Fruit fly (Drosophila melanogaster) whole organism, embryonic: ENCODE data around the gene CG14442.
A peak's percentile ranks its signal among the peaks of the same experiment; 100 is the strongest.

ENCODE experiments used
- Ada2b ChIP-seq: fragments of 200-800 bp; sonication (Bioruptor generic); IDR thresholded peaks from 2 replicates; pipeline ENCODE4 v1.3.6; 2022; ENCODE audit warnings: missing biosample characterization, missing genetic modification characterization
- Atf-2 ChIP-seq: fragments of 200-800 bp; sonication (Bioruptor generic); optimal IDR thresholded peaks from 2 replicates; lab custom pipeline; 2016; ENCODE audit warnings: missing biosample characterization, missing genetic modification characterization
- Atf6 ChIP-seq: fragments of 200-800 bp; sonication (Bioruptor generic); IDR thresholded peaks from 2 replicates; pipeline ENCODE4 v1.3.6; 2022; ENCODE audit warnings: missing biosample characterization, missing genetic modification characterization
- Blimp-1 ChIP-seq: fragments of 200-800 bp; sonication (Bioruptor generic); optimal IDR thresholded peaks from 3 replicates; lab custom pipeline; 2018; ENCODE audit warnings: missing biosample characterization, missing genetic modification characterization, mild to moderate bottlenecking, moderate library complexity, missing genetic modification reagents
- BtbVII ChIP-seq: fragments of 200-800 bp; sonication (Bioruptor generic); optimal IDR thresholded peaks from 3 replicates; lab custom pipeline; 2017; ENCODE audit warnings: missing biosample characterization, mild to moderate bottlenecking, missing genetic modification characterization
- CG11456 ChIP-seq: fragments of 200-800 bp; sonication (Bioruptor generic); IDR thresholded peaks from 3 replicates; pipeline ENCODE4 v1.3.6; 2022; ENCODE audit warnings: missing biosample characterization, missing genetic modification characterization
- CG11504 ChIP-seq: fragments of 200-800 bp; sonication (Bioruptor generic); optimal IDR thresholded peaks from 3 replicates; lab custom pipeline; 2019; ENCODE audit warnings: missing biosample characterization, mild to moderate bottlenecking, missing genetic modification characterization, moderate library complexity
- CG11723 ChIP-seq: fragments of 200-800 bp; sonication (Bioruptor generic); optimal IDR thresholded peaks from 2 replicates; lab custom pipeline; 2017; ENCODE audit warnings: missing biosample characterization, mild to moderate bottlenecking, missing genetic modification characterization
- CG12659 ChIP-seq: fragments of 200-800 bp; sonication (Bioruptor generic); optimal IDR thresholded peaks from 3 replicates; lab custom pipeline; 2017; ENCODE audit warnings: mild to moderate bottlenecking, missing biosample characterization, missing genetic modification reagents, missing genetic modification characterization
- CG14014 ChIP-seq: fragments of 200-800 bp; sonication (Bioruptor generic); IDR thresholded peaks from 2 replicates; pipeline ENCODE4 v1.3.6; 2022; ENCODE audit warnings: missing biosample characterization, missing genetic modification characterization
- CG15269 ChIP-seq: fragments of 200-800 bp; sonication (Bioruptor generic); optimal IDR thresholded peaks from 2 replicates; lab custom pipeline; 2018; ENCODE audit warnings: missing biosample characterization, mild to moderate bottlenecking, missing genetic modification characterization, moderate library complexity
- CG15514 ChIP-seq: fragments of 200-800 bp; sonication (Bioruptor generic); optimal IDR thresholded peaks from 3 replicates; lab custom pipeline; 2017; ENCODE audit warnings: missing biosample characterization, missing genetic modification characterization, mild to moderate bottlenecking, moderate library complexity, missing genetic modification reagents
- CG17186 ChIP-seq: fragments of 200-800 bp; sonication (Bioruptor generic); optimal IDR thresholded peaks from 3 replicates; lab custom pipeline; 2017; ENCODE audit warnings: missing biosample characterization, missing genetic modification reagents, missing genetic modification characterization
- CG17568 ChIP-seq: fragments of 200-800 bp; sonication (Bioruptor generic); optimal IDR thresholded peaks from 2 replicates; lab custom pipeline; 2018; ENCODE audit warnings: missing biosample characterization, mild to moderate bottlenecking, missing genetic modification characterization, moderate library complexity
- CG1792 ChIP-seq: fragments of 200-800 bp; sonication (Bioruptor generic); optimal IDR thresholded peaks from 2 replicates; lab custom pipeline; 2016; ENCODE audit warnings: missing biosample characterization, missing genetic modification characterization
- CG18262 ChIP-seq: fragments of 200-800 bp; optimal IDR thresholded peaks from 3 replicates; lab custom pipeline; 2019; ENCODE audit warnings: missing biosample characterization, mild to moderate bottlenecking, missing genetic modification characterization, moderate library complexity
- CG18619 ChIP-seq: fragments of 200-800 bp; sonication (Bioruptor generic); optimal IDR thresholded peaks from 3 replicates; lab custom pipeline; 2017; ENCODE audit warnings: missing biosample characterization, mild to moderate bottlenecking, missing genetic modification characterization
- CG2116 ChIP-seq: fragments of 200-800 bp; sonication (Bioruptor generic); optimal IDR thresholded peaks from 3 replicates; lab custom pipeline; 2018; ENCODE audit warnings: missing biosample characterization, mild to moderate bottlenecking, missing genetic modification characterization
- CG2129 ChIP-seq: fragments of 200-800 bp; sonication (Bioruptor generic); IDR thresholded peaks from 2 replicates; pipeline ENCODE4 v1.3.6; 2022; ENCODE audit warnings: missing biosample characterization, missing genetic modification characterization; ENCODE audit not compliant: partially characterized antibody
- CG2712 ChIP-seq: fragments of 200-800 bp; optimal IDR thresholded peaks from 3 replicates; lab custom pipeline; 2019; ENCODE audit warnings: missing biosample characterization, mild to moderate bottlenecking, missing genetic modification characterization, moderate library complexity
- CG33557 ChIP-seq: fragments of 200-800 bp; sonication (Bioruptor generic); optimal IDR thresholded peaks from 2 replicates; lab custom pipeline; 2019; ENCODE audit warnings: missing biosample characterization, mild to moderate bottlenecking, missing genetic modification characterization, moderate library complexity
- CG4854 ChIP-seq: fragments of 200-800 bp; sonication (Bioruptor generic); optimal IDR thresholded peaks from 2 replicates; lab custom pipeline; 2016; ENCODE audit warnings: missing biosample characterization, missing genetic modification characterization, inconsistent platforms
- CG7372 ChIP-seq: fragments of 200-800 bp; sonication (Bioruptor generic); IDR thresholded peaks from 2 replicates; pipeline ENCODE4 v1.3.6; 2022; ENCODE audit warnings: missing biosample characterization, missing genetic modification characterization
- CG8089 ChIP-seq: fragments of 200-800 bp; sonication (Bioruptor generic); optimal IDR thresholded peaks from 3 replicates; lab custom pipeline; 2016; ENCODE audit warnings: missing biosample characterization, missing genetic modification characterization
- CG8290 ChIP-seq, 3 experiments: fragments of 200-800 bp; sonication (Bioruptor generic); optimal IDR thresholded peaks; 2 replicates each; lab custom pipeline; 2016 to 2019; ENCODE audit warnings: missing biosample characterization in 3 of 3, missing genetic modification characterization in 3 of 3, mild to moderate bottlenecking in 2 of 3, moderate library complexity in 1 of 3
- CrebB ChIP-seq: fragments of 200-800 bp; sonication (Bioruptor generic); optimal IDR thresholded peaks from 3 replicates; lab custom pipeline; 2018; ENCODE audit warnings: missing biosample characterization, mild to moderate bottlenecking, missing genetic modification characterization
- Dip2 ChIP-seq: fragments of 200-800 bp; sonication (Bioruptor generic); IDR thresholded peaks from 2 replicates; pipeline ENCODE4 v1.3.6; 2022; ENCODE audit warnings: missing biosample characterization, missing genetic modification characterization
- ERR ChIP-seq: fragments of 200-800 bp; sonication (Bioruptor generic); optimal IDR thresholded peaks from 2 replicates; lab custom pipeline; 2016; ENCODE audit warnings: missing biosample characterization, missing genetic modification characterization
- Hand ChIP-seq: fragments of 200-800 bp; sonication (Bioruptor generic); optimal IDR thresholded peaks from 2 replicates; lab custom pipeline; 2017; ENCODE audit warnings: mild to moderate bottlenecking, missing biosample characterization, missing genetic modification reagents, missing genetic modification characterization
- HmgD ChIP-seq: fragments of 200-800 bp; sonication (Bioruptor generic); optimal IDR thresholded peaks from 3 replicates; lab custom pipeline; 2016; ENCODE audit warnings: missing biosample characterization, missing genetic modification characterization
- Hr3 ChIP-seq: fragments of 200-800 bp; sonication (Bioruptor generic); optimal IDR thresholded peaks from 3 replicates; lab custom pipeline; 2016; ENCODE audit warnings: missing biosample characterization, missing genetic modification characterization
- Mes4 ChIP-seq: fragments of 200-800 bp; sonication (Bioruptor generic); optimal IDR thresholded peaks from 2 replicates; lab custom pipeline; 2016; ENCODE audit warnings: missing biosample characterization, missing genetic modification characterization
- Sry-β ChIP-seq: fragments of 200-800 bp; sonication (Bioruptor generic); optimal IDR thresholded peaks from 2 replicates; lab custom pipeline; 2018; ENCODE audit warnings: missing biosample characterization, mild to moderate bottlenecking, missing genetic modification characterization, moderate library complexity
- al ChIP-seq: fragments of 200-800 bp; sonication (Bioruptor generic); IDR thresholded peaks from 2 replicates; pipeline ENCODE4 v1.3.6; 2022; ENCODE audit warnings: missing biosample characterization, missing genetic modification characterization
- btn ChIP-seq: fragments of 200-800 bp; sonication (Bioruptor generic); optimal IDR thresholded peaks from 2 replicates; lab custom pipeline; 2016; ENCODE audit warnings: missing biosample characterization, missing genetic modification characterization
- cato ChIP-seq: fragments of 200-800 bp; sonication (Bioruptor generic); optimal IDR thresholded peaks from 2 replicates; lab custom pipeline; 2016; ENCODE audit warnings: missing biosample characterization, missing genetic modification characterization, borderline replicate concordance
- caup ChIP-seq: fragments of 200-800 bp; sonication (Bioruptor generic); optimal IDR thresholded peaks from 3 replicates; lab custom pipeline; 2017; ENCODE audit warnings: missing biosample characterization, mild to moderate bottlenecking, missing genetic modification characterization, moderate library complexity; ENCODE audit not compliant: severe bottlenecking
- danr ChIP-seq: fragments of 200-800 bp; sonication (Bioruptor generic); IDR thresholded peaks from 2 replicates; pipeline ENCODE4 v1.3.6; 2022; ENCODE audit warnings: missing biosample characterization, missing genetic modification characterization
- insv ChIP-seq, 2 experiments: fragments of 200-800 bp; sonication (Bioruptor generic); optimal IDR thresholded peaks; 3 replicates each; lab custom pipeline; 2016 to 2018; ENCODE audit warnings: missing biosample characterization in 2 of 2, missing genetic modification characterization in 2 of 2
- kay ChIP-seq: fragments of 200-800 bp; sonication (Bioruptor generic); optimal IDR thresholded peaks from 2 replicates; lab custom pipeline; 2016; ENCODE audit warnings: missing biosample characterization, missing genetic modification characterization
- mam ChIP-seq: fragments of 200-800 bp; sonication (Bioruptor generic); optimal IDR thresholded peaks from 3 replicates; lab custom pipeline; 2016; ENCODE audit warnings: missing biosample characterization, missing genetic modification characterization
- nom ChIP-seq: fragments of 200-800 bp; sonication (Bioruptor generic); optimal IDR thresholded peaks from 2 replicates; lab custom pipeline; 2017; ENCODE audit warnings: missing biosample characterization, missing genetic modification characterization, mild to moderate bottlenecking, moderate library complexity, missing genetic modification reagents
- otp ChIP-seq: fragments of 200-800 bp; sonication (Bioruptor generic); IDR thresholded peaks from 3 replicates; pipeline ENCODE4, ENCODE4 v1.3.6; 2022; ENCODE audit warnings: missing biosample characterization, missing genetic modification characterization
- pnt ChIP-seq: fragments of 200-800 bp; sonication (Bioruptor generic); optimal IDR thresholded peaks from 3 replicates; lab custom pipeline; 2016; ENCODE audit warnings: missing biosample characterization, missing genetic modification characterization
- psq ChIP-seq: fragments of 200-800 bp; sonication (Bioruptor generic); optimal IDR thresholded peaks from 2 replicates; lab custom pipeline; 2017; ENCODE audit warnings: missing biosample characterization, missing genetic modification characterization
- schlank ChIP-seq: fragments of 200-800 bp; sonication (Bioruptor generic); optimal IDR thresholded peaks from 2 replicates; lab custom pipeline; 2018; ENCODE audit warnings: missing biosample characterization, mild to moderate bottlenecking, missing genetic modification characterization
- sens-2 ChIP-seq: fragments of 200-800 bp; sonication (Bioruptor generic); IDR thresholded peaks from 2 replicates; pipeline ENCODE4 v1.3.6; 2022; ENCODE audit warnings: missing biosample characterization, missing genetic modification characterization
- sna ChIP-seq: fragments of 200-800 bp; sonication (Bioruptor generic); IDR thresholded peaks from 2 replicates; pipeline ENCODE4 v1.3.6; 2022; ENCODE audit warnings: missing biosample characterization, missing genetic modification characterization; ENCODE audit not compliant: partially characterized antibody
- ttk ChIP-seq: fragments of 200-800 bp; sonication (Bioruptor generic); IDR thresholded peaks from 2 replicates; pipeline ENCODE4 v2.1.2; 2022; ENCODE audit warnings: missing biosample characterization, missing genetic modification characterization
- wek ChIP-seq: fragments of 200-800 bp; sonication (Bioruptor generic); optimal IDR thresholded peaks from 3 replicates; lab custom pipeline; 2018; ENCODE audit warnings: missing biosample characterization, mild to moderate bottlenecking, missing genetic modification characterization, moderate library complexity

Gene CG14442

dm6 chrX:6702028-6702433, 7.2 kb upstream of the CG14442 start (continued):
- TF ChIP-seq btn (GFP tag; lab: Kevin White, UChicago) (peak; percentile 22), CG11723 (GFP tag; lab: Kevin White, UChicago) (peak; percentile 38), ERR (GFP tag; lab: Kevin White, UChicago) (no peak), CG17186 (peak; percentile 5), cato (GFP tag; lab: Kevin White, UChicago) (no peak), psq (GFP tag; lab: Kevin White, UChicago) (no peak), CG15514 (peak; percentile 17), nom (peak; percentile 41), pnt (GFP tag; lab: Kevin White, UChicago) (peak; percentile 23), HmgD (GFP tag; lab: Kevin White, UChicago) (no peak), Hand (no peak), Sry-β (GFP tag; lab: Kevin White, UChicago) (no peak), CG11456 (GFP tag; lab: Robert Waterston, UW) (no peak), CG18262 (tag; lab: Kevin White, UChicago) (peak; percentile 77), otp (GFP tag; lab: Robert Waterston, UW) (0 out of 3 replicates have a peak, but pooled peaks have one; percentile 51), CG18619 (peak; percentile 55), schlank (tag; lab: Kevin White, UChicago) (no peak), CG17568 (no peak), mam (GFP tag; lab: Kevin White, UChicago) (peak; percentile 30), CG8089 (GFP tag; lab: Kevin White, UChicago) (peak; percentile 6), CG2712 (peak; percentile 80), Atf6 (GFP tag; lab: Robert Waterston, UW) (peak; percentile 25; the same call in 1 of the 2 replicates), al (no peak), kay (GFP tag; lab: Kevin White, UChicago) (no peak), Blimp-1 (GFP tag; lab: Kevin White, UChicago) (peak; percentile 76), wek (GFP tag; lab: Kevin White, UChicago) (peak; percentile 47), CG33557 (GFP tag; lab: Kevin White, UChicago) (peak; percentile 67), Atf-2 (GFP tag; lab: Kevin White, UChicago) (peak; percentile 55), CG12659 (GFP tag; lab: Kevin White, UChicago) (peak; percentile 56), CG11504 (tag; lab: Kevin White, UChicago) (peak; percentile 86), Ada2b (GFP tag; lab: Robert Waterston, UW) (no peak), insv (GFP tag; optimal IDR thresholded peaks at IDR 0.05; lab: Kevin White, UChicago) (no peak), CG15269 (peak; percentile 72), CG7372 (GFP tag; lab: Robert Waterston, UW) (peak; percentile 31; the same call in 1 of the 2 replicates), Mes4 (GFP tag; lab: Kevin White, UChicago) (peak; percentile 58), Dip2 (GFP tag; lab: Robert Waterston, UW) (no peak), CG8290 (GFP tag; optimal IDR thresholded peaks at IDR 0.05; lab: Kevin White, UChicago) (peak; percentile 40), CG8290 (tag; optimal IDR thresholded peaks at IDR 0.05; lab: Kevin White, UChicago) (no peak), CG2129 (GFP tag; lab: Robert Waterston, UW) (no peak), CG2116 (peak; percentile 34), CrebB (tag; lab: Kevin White, UChicago) (no peak), CG14014 (peak; percentile 31; the same call in 1 of the 2 replicates), Hr3 (GFP tag; lab: Kevin White, UChicago) (peak; percentile 32), ttk (peak; percentile 80), sna (GFP tag; lab: Robert Waterston, UW) (no peak), BtbVII (GFP tag; lab: Kevin White, UChicago) (peak; percentile 28), CG4854 (GFP tag; lab: Kevin White, UChicago) (peak; percentile 11), sens-2 (GFP tag; lab: Robert Waterston, UW) (peak; percentile 39; the same call in 1 of the 2 replicates), danr (GFP tag; lab: Robert Waterston, UW) (peak; percentile 18; the same call in 1 of the 2 replicates), CG1792 (GFP tag; lab: Kevin White, UChicago) (no peak), caup (GFP tag; lab: Kevin White, UChicago) (no peak)
